Fruit fly (Drosophila melanogaster): Measurements from ENCODE around the gene Ret.

DNA sequence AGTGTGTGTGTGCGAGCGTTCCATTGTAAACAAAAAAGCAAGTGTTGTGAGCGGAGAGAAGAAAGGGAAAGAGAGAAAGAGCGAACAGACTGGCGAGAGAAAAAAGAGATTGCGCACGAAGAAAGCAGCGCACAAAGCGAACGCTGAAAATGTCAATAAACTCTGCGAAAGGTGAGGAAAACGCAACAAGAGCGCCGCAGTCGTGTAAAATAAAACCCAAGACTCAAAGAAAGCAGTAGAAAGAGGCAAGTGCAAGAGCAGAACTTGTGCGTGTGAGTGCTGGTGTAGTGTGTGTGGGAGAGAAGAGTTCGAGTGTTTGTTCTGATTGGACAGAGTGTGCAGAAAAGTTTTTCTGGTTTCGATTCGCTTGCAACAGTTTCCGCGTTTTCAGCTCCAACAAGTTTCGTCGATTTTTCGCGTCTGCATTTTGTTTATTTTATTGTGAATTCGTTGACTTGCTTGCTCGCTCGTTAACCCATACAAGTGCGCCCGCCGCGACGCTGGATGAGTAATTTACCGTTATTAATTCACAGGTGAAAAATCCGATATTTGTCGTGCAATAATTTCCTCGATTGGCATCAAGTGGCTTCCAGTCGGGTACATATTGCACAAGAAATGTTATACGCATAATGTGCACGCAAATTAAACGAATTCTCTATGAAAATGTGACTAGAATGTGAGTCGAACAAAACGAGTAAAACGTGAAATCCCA is 39.3 kb upstream of the Ret start:
- TF ChIP-seq psq (GFP tag; optimal IDR thresholded peaks at IDR 0.05), result peak; percentile 99
- peak; percentile 75 for TF ChIP-seq Rel (GFP tag; optimal IDR thresholded peaks at IDR 0.05)
- TF ChIP-seq Rel (tag; optimal IDR thresholded peaks at IDR 0.05), result peak; percentile 24
- peak; percentile 40 for TF ChIP-seq h (GFP tag; optimal IDR thresholded peaks at IDR 0.05)
- no peak for TF ChIP-seq usp (GFP tag; optimal IDR thresholded peaks at IDR 0.05)
- peak; percentile 48 for TF ChIP-seq sage (GFP tag; optimal IDR thresholded peaks at IDR 0.05)
- TF ChIP-seq woc (GFP tag; optimal IDR thresholded peaks at IDR 0.05), result no peak
- no peak for TF ChIP-seq brk (GFP tag; optimal IDR thresholded peaks at IDR 0.05)
- TF ChIP-seq ey (GFP tag; optimal IDR thresholded peaks at IDR 0.05), result no peak
- no peak for TF ChIP-seq Hr78 (GFP tag; optimal IDR thresholded peaks at IDR 0.05)
- TF ChIP-seq dl (GFP tag; optimal IDR thresholded peaks at IDR 0.05; ENCODE audit: insufficient read depth in 1 of 2, partially characterized antibody in 2 of 2), result peak; percentile 62 to 73
- TF ChIP-seq Hnf4 (GFP tag; optimal IDR thresholded peaks at IDR 0.05), result peak; percentile 13
- TF ChIP-seq N (GFP tag; optimal IDR thresholded peaks at IDR 0.05), result no peak
- TF ChIP-seq fru (GFP tag; optimal IDR thresholded peaks at IDR 0.05), result no peak
